Worm (Caenorhabditis elegans): ENCODE data around the gene mdmh-35.

ce11 chrII:7895190-7895589, 39.7 kb upstream of the mdmh-35 start:
- TF ChIP-seq hmg-4 (GFP tag; optimal IDR thresholded peaks at IDR 0.05) (no peak), ceh-13 (GFP tag; optimal IDR thresholded peaks at IDR 0.05) (no peak), tra-4 (tag; optimal IDR thresholded peaks at IDR 0.05) (no peak), hmbx-1 (tag; optimal IDR thresholded peaks at IDR 0.05) (no peak), scrt-1 (GFP tag; IDR thresholded peaks at IDR 0.05) (no peak), ama-1 (optimal IDR thresholded peaks at IDR 0.05) (no peak), pes-1 (GFP tag; IDR thresholded peaks at IDR 0.05) (no peak), aly-1 (tag; optimal IDR thresholded peaks at IDR 0.05) (no peak), hnd-1 (tag; optimal IDR thresholded peaks at IDR 0.05) (no peak)

Data from whole organism, early embryonic.